Worm (Caenorhabditis elegans) whole organism, L2 larva: ENCODE measurements around the gene egl-20.
"Not testable (repeated sequence)": the region's sequence is repeated elsewhere in the genome, so short reads cannot be mapped to it uniquely, and the experiment has no call there.

Experiments used
- C34F6.9 ChIP-seq: fragments of 150-350 bp; optimal IDR thresholded peaks from 2 replicates; lab custom pipeline; 2014; ENCODE audit warnings: missing biosample characterization, missing genetic modification characterization
- F13H6.1 ChIP-seq: sonication (generic microtip); optimal IDR thresholded peaks from 2 replicates; lab custom pipeline; 2016; ENCODE audit warnings: missing genetic modification characterization, missing compliant biosample characterization
- R02D3.7 ChIP-seq: fragments of 150-350 bp; optimal IDR thresholded peaks from 2 replicates; lab custom pipeline; 2014; ENCODE audit warnings: missing biosample characterization, missing genetic modification characterization
- Y55F3AM.14 ChIP-seq: fragments of 200-800 bp; sonication (Bioruptor generic); optimal IDR thresholded peaks from 2 replicates; lab custom pipeline; 2018; ENCODE audit warnings: mild to moderate bottlenecking, missing genetic modification characterization, missing compliant biosample characterization
- ZK546.5 ChIP-seq: sonication (generic microtip); optimal IDR thresholded peaks from 2 replicates; lab custom pipeline; 2017; ENCODE audit warnings: missing biosample characterization, missing genetic modification characterization
- ama-1 ChIP-seq: fragments of 150-350 bp; optimal IDR thresholded peaks from 2 replicates; lab custom pipeline; 2018; ENCODE audit warnings: inconsistent platforms
- ceh-16 ChIP-seq: fragments of 150-350 bp; optimal IDR thresholded peaks from 2 replicates; lab custom pipeline; 2014; ENCODE audit warnings: missing biosample characterization, missing genetic modification characterization
- ceh-82 ChIP-seq: fragments of 150-350 bp; optimal IDR thresholded peaks from 2 replicates; lab custom pipeline; 2014; ENCODE audit warnings: missing biosample characterization, missing genetic modification characterization
- egl-27 ChIP-seq: sonication (generic microtip); optimal IDR thresholded peaks from 3 replicates; lab custom pipeline; 2017; ENCODE audit warnings: missing biosample characterization, missing genetic modification reagents, missing genetic modification characterization
- elt-3 ChIP-seq: sonication (generic microtip); optimal IDR thresholded peaks from 2 replicates; lab custom pipeline; 2017; ENCODE audit warnings: missing biosample characterization, missing genetic modification characterization
- fos-1 ChIP-seq: fragments of 150-350 bp; optimal IDR thresholded peaks from 2 replicates; lab custom pipeline; 2014; ENCODE audit warnings: missing biosample characterization, missing genetic modification characterization
- gmeb-1 ChIP-seq: fragments of 150-350 bp; optimal IDR thresholded peaks from 2 replicates; lab custom pipeline; 2014; ENCODE audit warnings: missing biosample characterization, missing genetic modification characterization
- lin-13 ChIP-seq: fragments of 150-350 bp; optimal IDR thresholded peaks from 2 replicates; lab custom pipeline; 2014; ENCODE audit warnings: missing biosample characterization, missing genetic modification reagents, missing genetic modification characterization
- lsy-2 ChIP-seq, 2 experiments: fragments of 150-350 bp in 1 of 2; sonication (generic microtip) in 1 of 2; optimal IDR thresholded peaks; 2 replicates each; lab custom pipeline; 2014 to 2017; ENCODE audit warnings: missing biosample characterization in 2 of 2, missing genetic modification characterization in 2 of 2
- mbf-1 ChIP-seq: sonication (generic microtip); optimal IDR thresholded peaks from 2 replicates; lab custom pipeline; 2017; ENCODE audit warnings: missing biosample characterization, missing genetic modification characterization
- mdl-1 ChIP-seq, 2 experiments: fragments of 150-350 bp in 1 of 2; sonication (generic microtip) in 1 of 2; optimal IDR thresholded peaks; 2 replicates each; lab custom pipeline; 2017; ENCODE audit warnings: missing biosample characterization in 2 of 2, missing genetic modification characterization in 2 of 2
- nhr-10 ChIP-seq: sonication (generic microtip); optimal IDR thresholded peaks from 2 replicates; lab custom pipeline; 2017; ENCODE audit warnings: missing biosample characterization, missing genetic modification characterization
- nhr-11 ChIP-seq: fragments of 150-350 bp; optimal IDR thresholded peaks from 2 replicates; lab custom pipeline; 2014; ENCODE audit warnings: missing biosample characterization, missing genetic modification characterization
- nhr-12 ChIP-seq: fragments of 150-350 bp; optimal IDR thresholded peaks from 2 replicates; lab custom pipeline; 2014; ENCODE audit warnings: missing biosample characterization, missing genetic modification characterization
- nhr-129 ChIP-seq: fragments of 150-350 bp; optimal IDR thresholded peaks from 2 replicates; lab custom pipeline; 2014; ENCODE audit warnings: missing biosample characterization, missing genetic modification characterization
- nhr-21 ChIP-seq: fragments of 150-350 bp; optimal IDR thresholded peaks from 2 replicates; lab custom pipeline; 2014; ENCODE audit warnings: missing biosample characterization, missing genetic modification characterization
- nhr-23 ChIP-seq: fragments of 150-350 bp; optimal IDR thresholded peaks from 2 replicates; lab custom pipeline; 2014; ENCODE audit warnings: missing biosample characterization, missing genetic modification reagents, missing genetic modification characterization
- nhr-237 ChIP-seq: fragments of 150-350 bp; optimal IDR thresholded peaks from 2 replicates; lab custom pipeline; 2014; ENCODE audit warnings: missing biosample characterization, missing genetic modification characterization
- nhr-25 ChIP-seq: fragments of 150-350 bp; sonication (generic microtip); optimal IDR thresholded peaks from 3 replicates; lab custom pipeline; 2014; ENCODE audit warnings: missing biosample characterization, missing genetic modification characterization
- nhr-77 ChIP-seq: fragments of 150-350 bp; optimal IDR thresholded peaks from 2 replicates; lab custom pipeline; 2014; ENCODE audit warnings: missing biosample characterization, missing genetic modification characterization
- sem-4 ChIP-seq: fragments of 150-350 bp; optimal IDR thresholded peaks from 2 replicates; lab custom pipeline; 2014; ENCODE audit warnings: missing biosample characterization, missing genetic modification reagents, missing genetic modification characterization
- skn-1 ChIP-seq: sonication (generic microtip); optimal IDR thresholded peaks from 2 replicates; lab custom pipeline; 2017; ENCODE audit warnings: missing biosample characterization, missing genetic modification characterization
- sma-3 ChIP-seq: sonication (generic microtip); optimal IDR thresholded peaks from 2 replicates; lab custom pipeline; 2016; ENCODE audit warnings: missing genetic modification reagents, missing genetic modification characterization, missing compliant biosample characterization
- sma-9 ChIP-seq, 2 experiments: fragments of 150-350 bp in 1 of 2; sonication (generic microtip) in 1 of 2; optimal IDR thresholded peaks; 2 replicates each; lab custom pipeline; 2014 to 2016; ENCODE audit warnings: missing genetic modification characterization in 2 of 2, mild to moderate bottlenecking in 1 of 2, missing biosample characterization in 1 of 2, missing compliant biosample characterization in 1 of 2, missing genetic modification reagents in 1 of 2, moderate library complexity in 1 of 2
- unc-39 ChIP-seq: fragments of 150-350 bp; optimal IDR thresholded peaks from 2 replicates; lab custom pipeline; 2014; ENCODE audit warnings: missing biosample characterization, missing genetic modification characterization
- unc-55 ChIP-seq: fragments of 150-350 bp; sonication (generic microtip); optimal IDR thresholded peaks from 3 replicates; lab custom pipeline; 2014; ENCODE audit warnings: missing biosample characterization, missing genetic modification reagents, missing genetic modification characterization
- zag-1 ChIP-seq: fragments of 150-350 bp; optimal IDR thresholded peaks from 2 replicates; lab custom pipeline; 2014; ENCODE audit warnings: missing biosample characterization, missing genetic modification characterization
- ztf-1 ChIP-seq: fragments of 200-800 bp; sonication (Bioruptor generic); conservative IDR thresholded peaks from 2 replicates; pipeline ENCODE4 v1.3.6; 2022; ENCODE audit warnings: missing genetic modification characterization, missing compliant biosample characterization
- ztf-11 ChIP-seq: sonication (generic microtip); optimal IDR thresholded peaks from 2 replicates; lab custom pipeline; 2017; ENCODE audit warnings: missing biosample characterization, missing genetic modification characterization
- ztf-4 ChIP-seq: fragments of 150-350 bp; optimal IDR thresholded peaks from 2 replicates; lab custom pipeline; 2014; ENCODE audit warnings: missing biosample characterization, missing genetic modification characterization

The egl-20 gene

ce11 chrIV:9840984-9841590, 25.8 kb upstream of the egl-20 start, which contains the start of the genes kin-24 and msp-56:
kin-24 (minus strand) TSS chrIV:9841084.
msp-56 (plus strand) TSS chrIV:9841540.
- no peak for TF ChIP-seq ZK546.5 (tag; lab: Kevin White, UChicago)
- TF ChIP-seq ceh-82 (tag; lab: Kevin White, UChicago), result no peak
- no peak for TF ChIP-seq unc-39 (tag; lab: Kevin White, UChicago)
- TF ChIP-seq ztf-4 (tag; lab: Kevin White, UChicago), result no peak

ce11 chrIV:9837349-9837748, 22.0 kb upstream of the egl-20 start, which contains the start of gene msp-10:
msp-10 (plus strand) TSS chrIV:9837649.
- not testable (repeated sequence) for TF ChIP-seq skn-1, mbf-1, nhr-21 (tag; lab: Kevin White, UChicago)

- no peak for TF ChIP-seq ceh-16
- no peak for TF ChIP-seq nhr-77 (tag; lab: Kevin White, UChicago)
- TF ChIP-seq elt-3 (tag; lab: Kevin White, UChicago), result no peak
- TF ChIP-seq ama-1 (lab: Kevin White, UChicago), result no peak
- TF ChIP-seq ztf-4 (tag; lab: Kevin White, UChicago), result no peak
- no peak for TF ChIP-seq nhr-11 (tag; lab: Kevin White, UChicago)
- no peak for TF ChIP-seq F13H6.1 (tag; lab: Kevin White, UChicago)
- no peak for TF ChIP-seq C34F6.9 (tag; lab: Kevin White, UChicago)
- no peak for TF ChIP-seq mdl-1 (tag; optimal IDR thresholded peaks at IDR 0.05; lab: Kevin White, UChicago)
- no peak for TF ChIP-seq nhr-237 (tag; lab: Kevin White, UChicago)
- TF ChIP-seq egl-27 (tag; lab: Kevin White, UChicago), result no peak
- TF ChIP-seq lin-13 (GFP tag; lab: Kevin White, UChicago), result no peak
- TF ChIP-seq R02D3.7, result no peak
- no peak for TF ChIP-seq sma-3 (GFP tag; lab: Kevin White, UChicago)
- no peak for TF ChIP-seq unc-55 (GFP tag; lab: Kevin White, UChicago)
- no peak for TF ChIP-seq sma-9 (GFP tag; optimal IDR thresholded peaks at IDR 0.05; lab: Kevin White, UChicago)
- TF ChIP-seq sma-9 (tag; optimal IDR thresholded peaks at IDR 0.05; lab: Kevin White, UChicago), result no peak
- TF ChIP-seq nhr-10, result no peak
- TF ChIP-seq nhr-21 (tag; lab: Kevin White, UChicago), result no peak
Observed at ce11 chrIV:9836317-9836716, 21.0 kb upstream of the egl-20 start, which contains the start of gene msp-81. msp-81 (minus strand) TSS chrIV:9836417.

ce11 chrIV:9833337-9833736, 18.0 kb upstream of the egl-20 start:
- TF ChIP-seq lin-13 (GFP tag; lab: Kevin White, UChicago), result no peak
- no peak for TF ChIP-seq zag-1 (tag; lab: Kevin White, UChicago)
- TF ChIP-seq Y55F3AM.14 (GFP tag; lab: Kevin White, UChicago), result no peak
- TF ChIP-seq gmeb-1 (tag; lab: Kevin White, UChicago), result no peak
- no peak for TF ChIP-seq nhr-23
- no peak for TF ChIP-seq C34F6.9 (tag; lab: Kevin White, UChicago)
- TF ChIP-seq nhr-25 (tag; lab: Kevin White, UChicago), result no peak
- no peak for TF ChIP-seq fos-1 (tag; lab: Kevin White, UChicago)
- TF ChIP-seq lsy-2 (tag; optimal IDR thresholded peaks at IDR 0.05; lab: Kevin White, UChicago), result no peak
- no peak for TF ChIP-seq unc-39 (tag; lab: Kevin White, UChicago)
- no peak for TF ChIP-seq nhr-10

- TF ChIP-seq ceh-16 (no peak), sem-4 (no peak), lin-13 (GFP tag; lab: Kevin White, UChicago) (no peak), ceh-82 (tag; lab: Kevin White, UChicago) (no peak), lsy-2 (tag; optimal IDR thresholded peaks at IDR 0.05; lab: Kevin White, UChicago) (no peak), nhr-12 (tag; lab: Kevin White, UChicago) (no peak), Y55F3AM.14 (GFP tag; lab: Kevin White, UChicago) (no peak), ztf-11 (tag; lab: Kevin White, UChicago) (no peak), nhr-129 (no peak), ztf-1 (GFP tag; lab: Robert Waterston, UW) (no peak), nhr-25 (tag; lab: Kevin White, UChicago) (no peak), nhr-237 (tag; lab: Kevin White, UChicago) (no peak), R02D3.7 (no peak)
Observed at ce11 chrIV:9832586-9832985, 17.3 kb upstream of the egl-20 start, which contains the start of gene kin-21. kin-21 (plus strand) TSS chrIV:9832886.
